Worm (Caenorhabditis elegans) whole organism, young adult: ENCODE results near the gene zyg-8.

Experiments used
- B0035.1 ChIP-seq: sonication (generic microtip); optimal IDR thresholded peaks from 2 replicates; lab custom pipeline; 2016; ENCODE audit warnings: missing genetic modification characterization, mild to moderate bottlenecking, missing compliant biosample characterization, missing genotype, missing genetic modification reagents
- C06A6.2 ChIP-seq: fragments of 200-800 bp; sonication (Bioruptor generic); conservative IDR thresholded peaks from 2 replicates; pipeline ENCODE4 v1.3.6; 2022; ENCODE audit warnings: missing genetic modification characterization, missing compliant biosample characterization
- F22D6.2 ChIP-seq: sonication (generic microtip); optimal IDR thresholded peaks from 2 replicates; lab custom pipeline; 2016; ENCODE audit warnings: mild to moderate bottlenecking, missing genetic modification characterization, missing compliant biosample characterization
- F55B11.4 ChIP-seq: sonication (generic microtip); optimal IDR thresholded peaks from 2 replicates; lab custom pipeline; 2016; ENCODE audit warnings: missing compliant biosample characterization, missing genetic modification characterization, borderline replicate concordance; ENCODE audit not compliant: insufficient read depth
- K12H6.12 ChIP-seq: fragments of 200-800 bp; sonication (Bioruptor generic); optimal IDR thresholded peaks from 2 replicates; lab custom pipeline; 2018; ENCODE audit warnings: mild to moderate bottlenecking, missing genetic modification characterization, missing compliant biosample characterization
- T07F8.4 ChIP-seq: sonication (generic microtip); optimal IDR thresholded peaks from 2 replicates; lab custom pipeline; 2016; ENCODE audit warnings: mild to moderate bottlenecking, missing genetic modification characterization, moderate library complexity, missing compliant biosample characterization
- T26A5.8 ChIP-seq: sonication (generic microtip); optimal IDR thresholded peaks from 2 replicates; lab custom pipeline; 2016; ENCODE audit warnings: missing genetic modification characterization, missing compliant biosample characterization
- Y67H2A.10 ChIP-seq: fragments of 200-800 bp; sonication (Bioruptor generic); conservative IDR thresholded peaks from 2 replicates; pipeline ENCODE4 v1.3.6; 2022; ENCODE audit warnings: missing genetic modification reagents, missing genetic modification characterization, missing compliant biosample characterization
- athp-1 ChIP-seq: sonication (generic microtip); optimal IDR thresholded peaks from 2 replicates; lab custom pipeline; 2017; ENCODE audit warnings: mild to moderate bottlenecking, missing genetic modification characterization, missing compliant biosample characterization
- attf-5 ChIP-seq: fragments of 200-800 bp; sonication (Bioruptor generic); optimal IDR thresholded peaks from 2 replicates; lab custom pipeline; 2018; ENCODE audit warnings: mild to moderate bottlenecking, missing genetic modification characterization, missing compliant biosample characterization
- bed-2 ChIP-seq: fragments of 200-800 bp; sonication (Bioruptor generic); IDR thresholded peaks from 2 replicates; pipeline ENCODE4 v1.3.6; 2022; ENCODE audit warnings: missing genetic modification reagents, missing genetic modification characterization, missing compliant biosample characterization
- cebp-1 ChIP-seq, 2 experiments: fragments of 200-800 bp in 1 of 2; sonication (Bioruptor generic) in 1 of 2; sonication (generic microtip) in 1 of 2; IDR thresholded peaks in 1 of 2; optimal IDR thresholded peaks in 1 of 2; 2 replicates each; pipeline versions ENCODE4 v1.3.6 to Lab custom; 2017 to 2022; ENCODE audit warnings: missing compliant biosample characterization in 2 of 2, missing genetic modification characterization in 2 of 2, mild to moderate bottlenecking in 1 of 2, missing genetic modification reagents in 1 of 2, moderate library complexity in 1 of 2
- ceh-100 ChIP-seq: fragments of 200-800 bp; sonication (Bioruptor generic); IDR thresholded peaks from 2 replicates; pipeline ENCODE4 v1.3.6; 2022; ENCODE audit warnings: missing genetic modification reagents, missing genetic modification characterization, missing compliant biosample characterization
- ceh-27 ChIP-seq: fragments of 200-800 bp; sonication (Bioruptor generic); optimal IDR thresholded peaks from 2 replicates; lab custom pipeline; 2018; ENCODE audit warnings: mild to moderate bottlenecking, missing genetic modification characterization, moderate library complexity, missing compliant biosample characterization
- ceh-91 ChIP-seq: fragments of 200-800 bp; sonication (Bioruptor generic); IDR thresholded peaks from 2 replicates; pipeline ENCODE4 v1.3.6; 2022; ENCODE audit warnings: missing genetic modification reagents, missing genetic modification characterization, missing compliant biosample characterization
- egrh-3 ChIP-seq: fragments of 200-800 bp; sonication (Bioruptor generic); IDR thresholded peaks from 2 replicates; pipeline ENCODE4 v1.3.6; 2022; ENCODE audit warnings: missing genetic modification reagents, missing genetic modification characterization, missing compliant biosample characterization
- ekl-4 ChIP-seq: fragments of 200-800 bp; sonication (Bioruptor generic); IDR thresholded peaks from 2 replicates; pipeline ENCODE4 v1.3.6; 2022; ENCODE audit warnings: missing genetic modification reagents, missing genetic modification characterization, missing compliant biosample characterization
- hlh-26 ChIP-seq: fragments of 200-800 bp; sonication (Bioruptor generic); conservative IDR thresholded peaks from 2 replicates; pipeline ENCODE4 v1.3.6; 2022; ENCODE audit warnings: missing genetic modification reagents, missing genetic modification characterization, missing compliant biosample characterization
- hmg-1.2 ChIP-seq: fragments of 200-800 bp; sonication (Bioruptor generic); IDR thresholded peaks from 2 replicates; pipeline ENCODE4 v1.3.6; 2022; ENCODE audit warnings: missing genetic modification reagents, missing genetic modification characterization, missing compliant biosample characterization
- lin-26 ChIP-seq: fragments of 200-800 bp; sonication (Bioruptor generic); IDR thresholded peaks from 2 replicates; pipeline ENCODE4 v1.3.6; 2022; ENCODE audit warnings: missing genetic modification reagents, missing genetic modification characterization, missing compliant biosample characterization
- lin-35 ChIP-seq, 3 experiments: fragments of 150-350 bp in 2 of 3; sonication (generic microtip) in 1 of 3; optimal IDR thresholded peaks; 2 replicates each; lab custom pipeline; 2014 to 2018; ENCODE audit warnings: missing biosample characterization in 3 of 3, missing genetic modification characterization in 3 of 3, missing genetic modification reagents in 3 of 3
- lin-40 ChIP-seq: sonication (generic microtip); optimal IDR thresholded peaks from 2 replicates; lab custom pipeline; 2016; ENCODE audit warnings: missing genetic modification characterization, mild to moderate bottlenecking, missing compliant biosample characterization, missing genotype, missing genetic modification reagents
- lsl-1 ChIP-seq: fragments of 200-800 bp; sonication (Bioruptor generic); optimal IDR thresholded peaks from 2 replicates; lab custom pipeline; 2018; ENCODE audit warnings: mild to moderate bottlenecking, missing genetic modification characterization, moderate library complexity, missing compliant biosample characterization
- mcd-1 ChIP-seq: fragments of 200-800 bp; sonication (Bioruptor generic); IDR thresholded peaks from 2 replicates; pipeline ENCODE4 v1.3.6; 2022; ENCODE audit warnings: missing genetic modification reagents, missing genetic modification characterization, missing compliant biosample characterization
- nhr-80 ChIP-seq: sonication (generic microtip); optimal IDR thresholded peaks from 2 replicates; lab custom pipeline; 2016; ENCODE audit warnings: missing genetic modification characterization, missing compliant biosample characterization
- rcor-1 ChIP-seq: fragments of 200-800 bp; sonication (Bioruptor generic); IDR thresholded peaks from 2 replicates; pipeline ENCODE4 v1.3.6; 2022; ENCODE audit warnings: missing genetic modification reagents, missing genetic modification characterization, missing compliant biosample characterization
- repo-1 ChIP-seq: sonication (generic microtip); optimal IDR thresholded peaks from 2 replicates; lab custom pipeline; 2017; ENCODE audit warnings: mild to moderate bottlenecking, missing genetic modification characterization, missing compliant biosample characterization
- somi-1 ChIP-seq: fragments of 200-800 bp; sonication (Bioruptor generic); optimal IDR thresholded peaks from 2 replicates; lab custom pipeline; 2018; ENCODE audit warnings: mild to moderate bottlenecking, missing genetic modification characterization, missing compliant biosample characterization
- tbx-9 ChIP-seq: sonication (generic microtip); optimal IDR thresholded peaks from 2 replicates; lab custom pipeline; 2016; ENCODE audit warnings: borderline replicate concordance, missing genetic modification characterization, inconsistent platforms, missing compliant biosample characterization
- unc-62 ChIP-seq: fragments of 150-350 bp; optimal IDR thresholded peaks from 2 replicates; lab custom pipeline; 2014; ENCODE audit warnings: missing biosample characterization, missing genetic modification reagents, missing genetic modification characterization
- zfh-2 ChIP-seq: fragments of 200-800 bp; sonication (Bioruptor generic); conservative IDR thresholded peaks from 2 replicates; pipeline ENCODE4 v1.3.6; 2022; ENCODE audit warnings: missing genetic modification reagents, missing genetic modification characterization, missing compliant biosample characterization
- ztf-25 ChIP-seq: fragments of 200-800 bp; sonication (Bioruptor generic); IDR thresholded peaks from 2 replicates; pipeline ENCODE4 v1.3.6; 2022; ENCODE audit warnings: missing genetic modification reagents, missing genetic modification characterization, missing compliant biosample characterization

zyg-8 gene

ce11 chrIII:12061413-12061812 is at the start of gene zyg-8:
Gene zyg-8, plus strand, starts transcription at chrIII:12061713.
- no peak for TF ChIP-seq rcor-1 (GFP tag; lab: Robert Waterston, UW)
- TF ChIP-seq zfh-2, result 0 out of 2 replicates have a peak, but pooled peaks have one; percentile 15
- TF ChIP-seq, all 124 proteins: peak for 1

DNA sequence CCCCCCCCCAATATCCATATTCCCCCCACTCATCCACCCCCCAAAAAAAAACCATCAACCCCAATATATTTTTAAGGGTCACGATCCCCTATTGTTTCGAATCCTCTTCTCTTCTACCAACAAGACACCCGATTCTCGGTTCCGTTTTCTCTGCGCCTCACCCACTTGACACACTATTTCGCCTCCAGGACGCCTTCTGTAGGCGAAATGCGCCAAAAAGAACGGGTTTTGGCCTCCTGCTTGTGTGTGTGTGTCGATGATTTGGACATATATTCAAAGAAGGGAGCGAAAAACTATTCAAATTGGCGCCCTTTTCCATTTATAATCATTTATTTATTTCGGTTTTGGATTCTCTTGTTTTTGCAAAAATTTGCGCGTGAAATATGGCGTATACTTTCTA is 48.5 kb upstream of the zyg-8 start:
- TF ChIP-seq F22D6.2 (tag; lab: Kevin White, UChicago), result no peak
- no peak for TF ChIP-seq tbx-9 (tag; lab: Kevin White, UChicago)
- no peak for TF ChIP-seq hlh-26 (GFP tag; lab: Robert Waterston, UW)
- TF ChIP-seq ceh-100 (GFP tag; lab: Robert Waterston, UW), result no peak
- TF ChIP-seq ceh-27 (GFP tag; lab: Kevin White, UChicago), result peak; percentile 39
- no peak for TF ChIP-seq ztf-25
- TF ChIP-seq athp-1, result no peak
- no peak for TF ChIP-seq bed-2
- no peak for TF ChIP-seq mcd-1 (GFP tag; lab: Robert Waterston, UW)
- no peak for TF ChIP-seq K12H6.12
- no peak for TF ChIP-seq Y67H2A.10 (GFP tag; lab: Robert Waterston, UW)
- TF ChIP-seq T07F8.4 (tag; lab: Kevin White, UChicago), result no peak
- TF ChIP-seq T26A5.8, result no peak
- TF ChIP-seq unc-62 (GFP tag; lab: Kevin White, UChicago), result no peak
- no peak for TF ChIP-seq nhr-80 (tag; lab: Kevin White, UChicago)
- TF ChIP-seq hmg-1.2, result peak; percentile 84

DNA sequence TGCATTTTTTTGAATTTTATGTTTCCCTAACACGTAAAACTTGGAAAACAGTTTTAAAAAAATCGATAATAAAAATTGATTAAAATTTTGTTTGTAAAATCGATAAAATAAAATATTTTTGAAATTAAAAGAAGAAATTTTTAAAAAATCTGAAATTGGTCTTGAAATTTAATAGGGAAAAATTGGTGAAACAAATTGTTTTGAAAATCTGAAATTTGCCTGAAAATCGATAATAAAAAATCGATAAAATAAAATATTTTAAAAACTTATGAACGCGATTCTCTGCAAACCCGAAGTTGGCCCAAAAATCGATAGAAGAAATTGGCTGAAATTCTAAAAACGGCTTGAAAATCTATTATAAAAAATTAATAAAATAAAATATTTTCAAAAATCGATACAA is 47.8 kb upstream of the zyg-8 start:
- TF ChIP-seq egrh-3 (GFP tag; lab: Robert Waterston, UW) (no peak), lsl-1 (GFP tag; lab: Kevin White, UChicago) (no peak), C06A6.2 (GFP tag; lab: Robert Waterston, UW) (no peak), cebp-1 (GFP tag; IDR thresholded peaks at IDR 0.05; lab: Robert Waterston, UW) (no peak), cebp-1 (tag; optimal IDR thresholded peaks at IDR 0.05; lab: Kevin White, UChicago) (no peak), hmg-1.2 (no peak), lin-40 (tag; lab: Kevin White, UChicago) (no peak)

ce11 chrIII:12014503-12014902 is 47.0 kb upstream of the zyg-8 start:
- TF ChIP-seq lin-35 (GFP tag; optimal IDR thresholded peaks at IDR 0.05; lab: Kevin White, UChicago), result no peak
- TF ChIP-seq repo-1 (tag; lab: Kevin White, UChicago), result no peak

DNA sequence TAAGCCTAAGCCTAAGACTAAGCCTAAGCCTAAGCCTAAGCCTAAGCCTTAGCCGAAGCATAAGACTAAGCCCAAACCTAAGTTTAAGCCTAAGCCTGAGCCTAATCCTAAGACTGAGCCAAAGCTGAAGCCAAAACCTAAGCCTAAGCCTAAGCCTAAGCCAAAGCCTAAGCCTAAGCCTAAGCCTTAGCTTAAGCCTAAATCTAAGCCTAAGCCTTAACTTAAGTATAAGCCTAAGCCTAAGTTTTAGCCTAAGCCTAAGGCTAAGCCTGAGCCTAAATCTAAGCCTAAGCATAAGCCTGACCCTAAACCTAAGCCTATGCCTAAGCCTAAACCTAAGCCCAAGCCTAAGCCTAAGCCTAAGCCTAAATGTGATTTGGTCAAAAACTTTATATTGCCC is 46.3 kb upstream of the zyg-8 start:
- TF ChIP-seq lin-26 (GFP tag; lab: Robert Waterston, UW) (no peak), mcd-1 (GFP tag; lab: Robert Waterston, UW) (no peak), ceh-91 (GFP tag; lab: Robert Waterston, UW) (no peak)

- TF ChIP-seq cebp-1 (GFP tag; IDR thresholded peaks at IDR 0.05; lab: Robert Waterston, UW) (no peak), cebp-1 (tag; optimal IDR thresholded peaks at IDR 0.05; lab: Kevin White, UChicago) (peak; percentile 13), ekl-4 (no peak), lin-35 (GFP tag; optimal IDR thresholded peaks at IDR 0.05; lab: Kevin White, UChicago) (no peak), B0035.1 (no peak), F55B11.4 (tag; lab: Kevin White, UChicago) (no peak), somi-1 (no peak), attf-5 (no peak)
Observed at ce11 chrIII:12015611-12016010, 45.9 kb upstream of the zyg-8 start.
